Worm (Caenorhabditis elegans): ENCODE measurements around the gene ife-1.

DNA sequence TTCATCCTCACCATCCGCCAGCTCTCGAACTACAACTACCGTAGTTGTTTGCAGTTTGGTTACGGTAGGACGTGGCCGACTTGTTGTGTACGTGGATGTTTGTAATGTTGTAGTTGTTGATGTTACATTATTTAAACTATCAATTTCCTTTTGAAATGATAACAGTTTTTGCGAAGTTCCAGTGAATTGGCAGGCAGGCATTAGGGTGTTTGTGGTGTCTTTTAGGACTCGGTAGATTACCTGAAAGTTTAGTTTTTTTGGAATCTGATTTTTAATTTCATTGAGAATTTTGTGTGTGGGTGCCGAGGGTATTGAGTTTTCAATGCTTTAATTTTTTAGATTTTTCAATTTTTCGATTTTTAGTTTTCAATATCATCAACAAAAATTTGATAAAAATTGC is 20.6 kb upstream of the ife-1 start, which contains the start of gene F53A2.11:
- TF ChIP-seq ham-2 (GFP tag; optimal IDR thresholded peaks at IDR 0.05): no peak
- TF ChIP-seq unc-39 (tag; optimal IDR thresholded peaks at IDR 0.05): no peak
- no peak for TF ChIP-seq ztf-11 (tag; optimal IDR thresholded peaks at IDR 0.05)
- TF ChIP-seq nhr-237 (tag; optimal IDR thresholded peaks at IDR 0.05): no peak
- no peak for TF ChIP-seq nhr-76 (tag; optimal IDR thresholded peaks at IDR 0.05)
- TF ChIP-seq pha-4 (tag; optimal IDR thresholded peaks at IDR 0.05): no peak
- TF ChIP-seq sptf-1 (tag; optimal IDR thresholded peaks at IDR 0.05): no peak
